Worm (Caenorhabditis elegans): ENCODE data around the gene top-3.

The top-3 gene

DNA sequence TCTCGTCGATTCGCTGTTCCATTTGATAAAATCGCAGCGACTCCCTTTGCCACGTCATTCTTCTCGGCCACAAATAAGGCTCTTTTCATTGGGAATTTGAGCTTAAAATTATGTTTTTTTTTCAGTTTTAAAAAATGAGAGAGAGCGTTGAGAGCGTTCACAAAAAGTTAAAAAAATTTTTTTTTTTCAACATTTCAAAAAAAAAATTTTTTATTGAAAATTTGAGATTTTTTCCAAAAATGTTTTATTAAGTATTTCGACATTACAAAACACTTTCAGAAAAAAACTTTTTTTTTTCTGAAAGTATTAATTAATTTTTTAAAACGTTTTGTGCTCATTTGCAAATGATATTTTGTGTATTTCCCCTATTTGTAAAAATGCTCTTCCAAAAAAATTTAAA is at the start of gene top-3:
top-3 (minus strand) TSS at position 101 of the 400 bp plus-strand sequence.
- TF ChIP-seq sma-3 (GFP tag; optimal IDR thresholded peaks at IDR 0.05) = no peak
- TF ChIP-seq gmeb-1 (tag; optimal IDR thresholded peaks at IDR 0.05) = no peak
- no peak for TF ChIP-seq nhr-237 (tag; optimal IDR thresholded peaks at IDR 0.05)
- no peak for TF ChIP-seq nhr-21 (tag; optimal IDR thresholded peaks at IDR 0.05)
- TF ChIP-seq lin-39 (tag; optimal IDR thresholded peaks at IDR 0.05) = no peak
- no peak for TF ChIP-seq F13H6.1 (tag; optimal IDR thresholded peaks at IDR 0.05)
- no peak for TF ChIP-seq nhr-23 (tag; optimal IDR thresholded peaks at IDR 0.05)
- TF ChIP-seq zag-1 (tag; optimal IDR thresholded peaks at IDR 0.05) = no peak
- TF ChIP-seq unc-39 (tag; optimal IDR thresholded peaks at IDR 0.05) = no peak
- no peak for TF ChIP-seq ama-1 (optimal IDR thresholded peaks at IDR 0.05)
- TF ChIP-seq unc-62 (GFP tag; optimal IDR thresholded peaks at IDR 0.05) = no peak
- TF ChIP-seq lsy-2 (tag; optimal IDR thresholded peaks at IDR 0.05) = no peak
- TF ChIP-seq ztf-4 (tag; optimal IDR thresholded peaks at IDR 0.05) = no peak

DNA sequence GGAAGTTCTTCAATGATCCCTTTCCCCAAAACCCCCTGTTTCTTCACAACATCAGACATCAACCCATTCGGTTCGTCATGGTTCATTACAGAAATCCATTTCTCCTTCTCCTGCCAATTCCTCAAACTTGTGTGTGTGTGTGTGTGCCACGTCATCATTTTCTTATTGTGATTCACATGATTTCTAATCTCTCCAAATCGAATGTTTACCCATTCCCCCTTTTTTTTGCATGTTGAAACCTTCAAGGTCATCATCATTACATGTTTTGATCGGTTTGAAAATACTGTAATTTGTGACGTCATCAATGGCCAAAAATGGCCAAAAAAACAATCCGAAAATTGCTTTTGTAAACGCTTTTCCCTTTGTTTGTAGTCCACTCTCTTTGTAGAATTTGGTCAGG is 49.8 kb upstream of the top-3 start:
- TF ChIP-seq elt-1 (tag; optimal IDR thresholded peaks at IDR 0.05) = no peak
- no peak for TF ChIP-seq ceh-82 (tag; optimal IDR thresholded peaks at IDR 0.05)
- no peak for TF ChIP-seq nhr-11 (tag; optimal IDR thresholded peaks at IDR 0.05)
- TF ChIP-seq lsy-2 (tag; optimal IDR thresholded peaks at IDR 0.05) = no peak
- TF ChIP-seq unc-62 (GFP tag; optimal IDR thresholded peaks at IDR 0.05) = no peak
- TF ChIP-seq unc-55 (GFP tag; optimal IDR thresholded peaks at IDR 0.05) = no peak
- peak; percentile 67 for TF ChIP-seq sma-3 (GFP tag; optimal IDR thresholded peaks at IDR 0.05)
- TF ChIP-seq nhr-237 (tag; optimal IDR thresholded peaks at IDR 0.05) = no peak
- TF ChIP-seq dmd-4 (tag; optimal IDR thresholded peaks at IDR 0.05) = no peak
- peak; percentile 74 for TF ChIP-seq nhr-25 (tag; optimal IDR thresholded peaks at IDR 0.05)
- TF ChIP-seq ztf-4 (tag; optimal IDR thresholded peaks at IDR 0.05) = no peak
- TF ChIP-seq nhr-10 (tag; optimal IDR thresholded peaks at IDR 0.05) = no peak
- TF ChIP-seq nhr-23 (tag; optimal IDR thresholded peaks at IDR 0.05) = no peak
- no peak for TF ChIP-seq R02D3.7 (tag; optimal IDR thresholded peaks at IDR 0.05)
- peak; percentile 94 for TF ChIP-seq crh-2 (tag; optimal IDR thresholded peaks at IDR 0.05)

DNA sequence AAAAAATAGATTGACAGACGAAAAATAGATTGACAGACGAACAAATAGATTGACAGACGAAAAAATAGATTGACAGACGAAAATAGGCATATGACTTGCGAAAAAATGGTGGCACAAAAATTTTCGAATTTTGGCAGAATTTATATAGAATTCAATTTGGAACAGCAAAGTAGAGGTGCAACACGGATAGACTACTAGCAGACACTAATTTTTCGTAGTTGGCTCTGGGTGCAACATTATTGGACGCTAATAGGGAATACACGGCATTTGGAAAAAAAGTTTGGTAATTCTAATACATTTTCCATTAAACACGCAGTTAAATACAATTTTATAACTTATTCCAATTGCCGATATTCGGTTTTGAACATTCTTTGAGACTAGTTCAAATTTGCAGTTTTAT is 49.3 kb upstream of the top-3 start:
- no peak for TF ChIP-seq nhr-11 (tag; optimal IDR thresholded peaks at IDR 0.05)
- no peak for TF ChIP-seq fos-1 (tag; optimal IDR thresholded peaks at IDR 0.05)
- no peak for TF ChIP-seq crh-2 (tag; optimal IDR thresholded peaks at IDR 0.05)
- TF ChIP-seq ama-1 (optimal IDR thresholded peaks at IDR 0.05) = no peak
- no peak for TF ChIP-seq skn-1 (tag; optimal IDR thresholded peaks at IDR 0.05)
- TF ChIP-seq lin-13 (GFP tag; optimal IDR thresholded peaks at IDR 0.05) = no peak
- TF ChIP-seq F13H6.1 (tag; optimal IDR thresholded peaks at IDR 0.05) = no peak
- no peak for TF ChIP-seq snpc-4 (tag; optimal IDR thresholded peaks at IDR 0.05)
- no peak for TF ChIP-seq nhr-25 (tag; optimal IDR thresholded peaks at IDR 0.05)
- no peak for TF ChIP-seq nhr-129 (tag; optimal IDR thresholded peaks at IDR 0.05)
- TF ChIP-seq aly-2 (tag; optimal IDR thresholded peaks at IDR 0.05) = no peak
- TF ChIP-seq mab-5 (tag; optimal IDR thresholded peaks at IDR 0.05) = no peak
- no peak for TF ChIP-seq dmd-4 (tag; optimal IDR thresholded peaks at IDR 0.05)

DNA sequence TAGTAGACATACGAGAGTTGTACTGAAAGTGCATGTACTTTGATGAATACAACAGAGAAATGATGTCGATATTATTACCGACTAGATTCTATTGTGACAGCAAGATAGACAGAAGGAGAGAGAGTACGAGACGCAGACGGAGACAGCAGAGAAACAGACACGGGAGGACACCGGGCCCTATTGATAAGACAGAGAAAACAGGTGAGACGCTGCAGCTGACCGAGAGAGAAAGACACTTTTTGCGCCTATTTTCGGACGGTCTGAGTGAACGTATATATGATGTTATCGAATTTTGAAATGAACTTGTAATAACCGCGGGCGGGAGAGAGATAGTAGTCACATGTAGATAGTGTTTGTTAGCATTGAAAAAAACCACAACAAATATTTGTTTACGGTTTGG is 43.3 kb upstream of the top-3 start:
- TF ChIP-seq lin-39 (tag; optimal IDR thresholded peaks at IDR 0.05) (no peak), dmd-4 (tag; optimal IDR thresholded peaks at IDR 0.05) (no peak), snpc-4 (tag; optimal IDR thresholded peaks at IDR 0.05) (no peak), nhr-23 (tag; optimal IDR thresholded peaks at IDR 0.05) (no peak), nhr-77 (tag; optimal IDR thresholded peaks at IDR 0.05) (no peak), unc-39 (tag; optimal IDR thresholded peaks at IDR 0.05) (no peak), ceh-16 (tag; optimal IDR thresholded peaks at IDR 0.05) (no peak), zag-1 (tag; optimal IDR thresholded peaks at IDR 0.05) (no peak), ceh-82 (tag; optimal IDR thresholded peaks at IDR 0.05) (no peak), nhr-129 (tag; optimal IDR thresholded peaks at IDR 0.05) (peak; percentile 63), Y55F3AM.14 (GFP tag; optimal IDR thresholded peaks at IDR 0.05) (no peak), alr-1 (tag; optimal IDR thresholded peaks at IDR 0.05) (no peak), mab-5 (tag; optimal IDR thresholded peaks at IDR 0.05) (no peak), nhr-237 (tag; optimal IDR thresholded peaks at IDR 0.05) (no peak), lsy-2 (tag; optimal IDR thresholded peaks at IDR 0.05) (peak in 1 of 2 experiments; percentile 29), fos-1 (tag; optimal IDR thresholded peaks at IDR 0.05) (peak; percentile 74), ZK546.5 (tag; optimal IDR thresholded peaks at IDR 0.05) (no peak), mdl-1 (tag; optimal IDR thresholded peaks at IDR 0.05) (peak in 1 of 2 experiments; percentile 19), ztf-11 (tag; optimal IDR thresholded peaks at IDR 0.05) (no peak), unc-55 (GFP tag; optimal IDR thresholded peaks at IDR 0.05) (no peak), nhr-10 (tag; optimal IDR thresholded peaks at IDR 0.05) (no peak), elt-1 (tag; optimal IDR thresholded peaks at IDR 0.05) (no peak), sem-4 (tag; optimal IDR thresholded peaks at IDR 0.05) (peak; percentile 62), mbf-1 (tag; optimal IDR thresholded peaks at IDR 0.05) (no peak), ama-1 (optimal IDR thresholded peaks at IDR 0.05) (no peak), R02D3.7 (tag; optimal IDR thresholded peaks at IDR 0.05) (no peak), lin-11 (tag; optimal IDR thresholded peaks at IDR 0.05) (no peak), sma-3 (GFP tag; optimal IDR thresholded peaks at IDR 0.05) (peak; percentile 64), F13H6.1 (tag; optimal IDR thresholded peaks at IDR 0.05) (peak; percentile 69), nhr-21 (tag; optimal IDR thresholded peaks at IDR 0.05) (peak; percentile 64), nhr-12 (tag; optimal IDR thresholded peaks at IDR 0.05) (no peak), elt-3 (tag; optimal IDR thresholded peaks at IDR 0.05) (no peak), aly-2 (tag; optimal IDR thresholded peaks at IDR 0.05) (no peak), crh-2 (tag; optimal IDR thresholded peaks at IDR 0.05) (peak; percentile 21), nhr-11 (tag; optimal IDR thresholded peaks at IDR 0.05) (no peak), gmeb-1 (tag; optimal IDR thresholded peaks at IDR 0.05) (peak; percentile 68), blmp-1 (tag; optimal IDR thresholded peaks at IDR 0.05; ENCODE audit: insufficient read depth) (peak; percentile 51), peb-1 (tag; optimal IDR thresholded peaks at IDR 0.05) (no peak), ztf-4 (tag; optimal IDR thresholded peaks at IDR 0.05) (no peak), ztf-1 (GFP tag; conservative IDR thresholded peaks at IDR 0.05) (no peak)

Measured in whole organism, L2 larva.